Worm (Caenorhabditis elegans) whole organism, early embryonic: ENCODE measurements around the gene clc-1.

Source experiments
- B0310.2 ChIP-seq: sonication (generic microtip); optimal IDR thresholded peaks from 2 replicates; lab custom pipeline; 2016; ENCODE audit warnings: mild to moderate bottlenecking, missing genetic modification characterization, missing compliant biosample characterization
- F13C5.2 ChIP-seq: sonication (generic microtip); optimal IDR thresholded peaks from 2 replicates; lab custom pipeline; 2017; ENCODE audit warnings: mild to moderate bottlenecking, missing genetic modification characterization, inconsistent platforms, missing compliant biosample characterization
- aly-1 ChIP-seq: sonication (generic microtip); optimal IDR thresholded peaks from 2 replicates; lab custom pipeline; 2016; ENCODE audit warnings: missing genetic modification characterization, missing compliant biosample characterization
- ama-1 ChIP-seq: fragments of 150-350 bp; optimal IDR thresholded peaks from 2 replicates; lab custom pipeline; 2014
- ceh-13 ChIP-seq: fragments of 200-800 bp; sonication (Bioruptor generic); optimal IDR thresholded peaks from 2 replicates; lab custom pipeline; 2018; ENCODE audit warnings: mild to moderate bottlenecking, missing genetic modification characterization, missing compliant biosample characterization
- ets-7 ChIP-seq: sonication (generic microtip); optimal IDR thresholded peaks from 2 replicates; lab custom pipeline; 2016; ENCODE audit warnings: missing genotype, missing genetic modification characterization, missing compliant biosample characterization
- flt-1 ChIP-seq: fragments of 200-800 bp; sonication (Bioruptor generic); IDR thresholded peaks from 2 replicates; pipeline ENCODE4 v1.3.6; 2022; ENCODE audit warnings: missing genetic modification characterization, missing compliant biosample characterization
- hmg-4 ChIP-seq: fragments of 200-800 bp; sonication (Bioruptor generic); optimal IDR thresholded peaks from 2 replicates; lab custom pipeline; 2018; ENCODE audit warnings: mild to moderate bottlenecking, missing genetic modification characterization, missing compliant biosample characterization
- hnd-1 ChIP-seq: sonication (generic microtip); optimal IDR thresholded peaks from 2 replicates; lab custom pipeline; 2016; ENCODE audit warnings: missing genetic modification characterization, missing compliant biosample characterization
- scrt-1 ChIP-seq: fragments of 200-800 bp; sonication (Bioruptor generic); IDR thresholded peaks from 2 replicates; pipeline ENCODE4 v1.3.6; 2022; ENCODE audit warnings: missing genetic modification characterization, missing compliant biosample characterization
- tbx-11 ChIP-seq: fragments of 200-800 bp; sonication (Bioruptor generic); IDR thresholded peaks from 2 replicates; pipeline ENCODE4 v1.3.6; 2022; ENCODE audit warnings: missing genetic modification characterization, missing compliant biosample characterization
- tra-4 ChIP-seq: sonication (generic microtip); optimal IDR thresholded peaks from 2 replicates; lab custom pipeline; 2017; ENCODE audit warnings: missing genetic modification characterization, missing compliant biosample characterization

ce11 chrX:11088952-11089351, 41.7 kb downstream of the clc-1 start, which contains the start of gene W04G3.11:
- TF ChIP-seq aly-1 (tag; lab: Kevin White, UChicago), result no peak
- no peak for TF ChIP-seq ama-1 (lab: Kevin White, UChicago)
- no peak for TF ChIP-seq F13C5.2
- no peak for TF ChIP-seq scrt-1
- no peak for TF ChIP-seq B0310.2 (tag; lab: Kevin White, UChicago)
- TF ChIP-seq hmg-4, result no peak
- no peak for TF ChIP-seq ets-7 (tag; lab: Kevin White, UChicago)
- no peak for TF ChIP-seq tbx-11 (GFP tag; lab: Robert Waterston, UW)
- TF ChIP-seq tra-4, result no peak
- no peak for TF ChIP-seq ceh-13 (GFP tag; lab: Kevin White, UChicago)
- TF ChIP-seq hnd-1 (tag; lab: Kevin White, UChicago), result no peak
- no peak for TF ChIP-seq flt-1
